Worm (Caenorhabditis elegans) whole organism, L2 larva: Measurements from ENCODE around the gene fbxa-170.
"Not testable (repeated sequence)": the region's sequence is repeated elsewhere in the genome, so short reads cannot be mapped to it uniquely, and the experiment has no call there.

ENCODE experiments used
- ZK546.5 ChIP-seq: sonication (generic microtip); optimal IDR thresholded peaks from 2 replicates; lab custom pipeline; 2017; ENCODE audit warnings: missing biosample characterization, missing genetic modification characterization
- alr-1 ChIP-seq: fragments of 150-350 bp; optimal IDR thresholded peaks from 2 replicates; lab custom pipeline; 2014; ENCODE audit warnings: missing biosample characterization, missing genetic modification characterization
- ceh-16 ChIP-seq: fragments of 150-350 bp; optimal IDR thresholded peaks from 2 replicates; lab custom pipeline; 2014; ENCODE audit warnings: missing biosample characterization, missing genetic modification characterization
- ceh-82 ChIP-seq: fragments of 150-350 bp; optimal IDR thresholded peaks from 2 replicates; lab custom pipeline; 2014; ENCODE audit warnings: missing biosample characterization, missing genetic modification characterization
- dmd-4 ChIP-seq: sonication (generic microtip); optimal IDR thresholded peaks from 2 replicates; lab custom pipeline; 2017; ENCODE audit warnings: missing biosample characterization, missing genetic modification characterization
- egl-27 ChIP-seq: sonication (generic microtip); optimal IDR thresholded peaks from 3 replicates; lab custom pipeline; 2017; ENCODE audit warnings: missing biosample characterization, missing genetic modification reagents, missing genetic modification characterization
- elt-3 ChIP-seq: sonication (generic microtip); optimal IDR thresholded peaks from 2 replicates; lab custom pipeline; 2017; ENCODE audit warnings: missing biosample characterization, missing genetic modification characterization
- fos-1 ChIP-seq: fragments of 150-350 bp; optimal IDR thresholded peaks from 2 replicates; lab custom pipeline; 2014; ENCODE audit warnings: missing biosample characterization, missing genetic modification characterization
- lin-11 ChIP-seq: fragments of 150-350 bp; sonication (generic microtip); optimal IDR thresholded peaks from 2 replicates; lab custom pipeline; 2014; ENCODE audit warnings: missing biosample characterization, missing genetic modification characterization, inconsistent platforms, mixed read lengths
- lsy-2 ChIP-seq, 2 experiments: fragments of 150-350 bp in 1 of 2; sonication (generic microtip) in 1 of 2; optimal IDR thresholded peaks; 2 replicates each; lab custom pipeline; 2014 to 2017; ENCODE audit warnings: missing biosample characterization in 2 of 2, missing genetic modification characterization in 2 of 2
- mbf-1 ChIP-seq: sonication (generic microtip); optimal IDR thresholded peaks from 2 replicates; lab custom pipeline; 2017; ENCODE audit warnings: missing biosample characterization, missing genetic modification characterization
- mdl-1 ChIP-seq, 2 experiments: fragments of 150-350 bp in 1 of 2; sonication (generic microtip) in 1 of 2; optimal IDR thresholded peaks; 2 replicates each; lab custom pipeline; 2017; ENCODE audit warnings: missing biosample characterization in 2 of 2, missing genetic modification characterization in 2 of 2
- nhr-10 ChIP-seq: sonication (generic microtip); optimal IDR thresholded peaks from 2 replicates; lab custom pipeline; 2017; ENCODE audit warnings: missing biosample characterization, missing genetic modification characterization
- nhr-12 ChIP-seq: fragments of 150-350 bp; optimal IDR thresholded peaks from 2 replicates; lab custom pipeline; 2014; ENCODE audit warnings: missing biosample characterization, missing genetic modification characterization
- nhr-129 ChIP-seq: fragments of 150-350 bp; optimal IDR thresholded peaks from 2 replicates; lab custom pipeline; 2014; ENCODE audit warnings: missing biosample characterization, missing genetic modification characterization
- nhr-21 ChIP-seq: fragments of 150-350 bp; optimal IDR thresholded peaks from 2 replicates; lab custom pipeline; 2014; ENCODE audit warnings: missing biosample characterization, missing genetic modification characterization
- nhr-23 ChIP-seq: fragments of 150-350 bp; optimal IDR thresholded peaks from 2 replicates; lab custom pipeline; 2014; ENCODE audit warnings: missing biosample characterization, missing genetic modification reagents, missing genetic modification characterization
- nhr-77 ChIP-seq: fragments of 150-350 bp; optimal IDR thresholded peaks from 2 replicates; lab custom pipeline; 2014; ENCODE audit warnings: missing biosample characterization, missing genetic modification characterization
- peb-1 ChIP-seq: fragments of 150-350 bp; optimal IDR thresholded peaks from 2 replicates; lab custom pipeline; 2014; ENCODE audit warnings: missing biosample characterization, missing genetic modification characterization
- sma-3 ChIP-seq: sonication (generic microtip); optimal IDR thresholded peaks from 2 replicates; lab custom pipeline; 2016; ENCODE audit warnings: missing genetic modification reagents, missing genetic modification characterization, missing compliant biosample characterization
- unc-39 ChIP-seq: fragments of 150-350 bp; optimal IDR thresholded peaks from 2 replicates; lab custom pipeline; 2014; ENCODE audit warnings: missing biosample characterization, missing genetic modification characterization
- unc-55 ChIP-seq: fragments of 150-350 bp; sonication (generic microtip); optimal IDR thresholded peaks from 3 replicates; lab custom pipeline; 2014; ENCODE audit warnings: missing biosample characterization, missing genetic modification reagents, missing genetic modification characterization
- unc-62 ChIP-seq: fragments of 150-350 bp; optimal IDR thresholded peaks from 2 replicates; lab custom pipeline; 2014; ENCODE audit warnings: missing biosample characterization, missing genetic modification reagents, missing genetic modification characterization
- zag-1 ChIP-seq: fragments of 150-350 bp; optimal IDR thresholded peaks from 2 replicates; lab custom pipeline; 2014; ENCODE audit warnings: missing biosample characterization, missing genetic modification characterization
- ztf-1 ChIP-seq: fragments of 200-800 bp; sonication (Bioruptor generic); conservative IDR thresholded peaks from 2 replicates; pipeline ENCODE4 v1.3.6; 2022; ENCODE audit warnings: missing genetic modification characterization, missing compliant biosample characterization
- ztf-11 ChIP-seq: sonication (generic microtip); optimal IDR thresholded peaks from 2 replicates; lab custom pipeline; 2017; ENCODE audit warnings: missing biosample characterization, missing genetic modification characterization
- ztf-4 ChIP-seq: fragments of 150-350 bp; optimal IDR thresholded peaks from 2 replicates; lab custom pipeline; 2014; ENCODE audit warnings: missing biosample characterization, missing genetic modification characterization

The fbxa-170 gene

DNA sequence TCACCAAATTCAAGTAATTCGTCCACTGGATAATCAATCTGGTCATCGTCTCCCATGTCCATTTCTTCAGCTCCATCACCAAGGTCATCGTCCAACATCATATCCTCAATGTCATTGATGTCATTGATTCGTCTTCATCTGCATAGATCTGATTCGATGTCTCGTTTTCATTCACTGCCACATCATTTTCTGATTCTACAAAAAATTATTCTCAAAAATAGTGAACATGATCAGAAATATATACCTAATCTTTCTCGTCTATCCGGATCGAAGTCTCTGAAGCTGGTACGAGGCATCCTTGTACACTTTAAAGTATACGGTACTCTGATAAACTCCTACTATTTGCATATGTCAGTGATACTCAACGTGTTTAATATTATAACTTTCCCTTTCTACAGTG, 19.0 kb upstream of the fbxa-170 start, which contains the start of gene C36C9.4:
Gene C36C9.4, minus strand, starts transcription at position 101 of the 400 bp plus-strand sequence.
- TF ChIP-seq unc-62 (GFP tag; lab: Kevin White, UChicago); unc-55 (GFP tag; lab: Kevin White, UChicago); nhr-21 (tag; lab: Kevin White, UChicago): not testable (repeated sequence)
- TF ChIP-seq, all 48 proteins: peak for 0; not testable (repeated sequence) for 48

DNA sequence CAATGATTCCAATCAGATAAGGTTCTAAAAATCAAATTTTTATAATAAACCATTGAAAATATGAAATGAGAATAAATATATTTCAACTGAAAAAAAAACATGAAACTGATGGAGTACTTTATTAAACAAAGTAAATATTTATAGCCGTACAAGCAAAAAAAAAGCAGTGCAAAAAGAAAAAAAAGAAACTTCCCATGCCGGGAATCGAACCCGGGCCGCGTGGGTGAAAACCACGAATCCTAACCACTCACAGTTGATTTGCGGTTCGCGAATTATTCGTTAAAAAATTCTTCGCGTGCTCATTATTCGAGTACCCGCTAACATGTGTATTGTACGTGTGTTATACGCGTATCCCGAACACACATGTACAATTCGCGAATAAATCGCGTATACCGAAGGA, 13.0 kb upstream of the fbxa-170 start, which contains the start of gene C36C9.6:
Gene C36C9.6, minus strand, starts transcription at position 101 of the 400 bp plus-strand sequence.
- TF ChIP-seq ztf-4; lin-11 (tag; lab: Kevin White, UChicago); mdl-1 (tag; optimal IDR thresholded peaks at IDR 0.05; lab: Kevin White, UChicago): not testable (repeated sequence)
- TF ChIP-seq, all 48 proteins: peak for 0; not testable (repeated sequence) for 48

DNA sequence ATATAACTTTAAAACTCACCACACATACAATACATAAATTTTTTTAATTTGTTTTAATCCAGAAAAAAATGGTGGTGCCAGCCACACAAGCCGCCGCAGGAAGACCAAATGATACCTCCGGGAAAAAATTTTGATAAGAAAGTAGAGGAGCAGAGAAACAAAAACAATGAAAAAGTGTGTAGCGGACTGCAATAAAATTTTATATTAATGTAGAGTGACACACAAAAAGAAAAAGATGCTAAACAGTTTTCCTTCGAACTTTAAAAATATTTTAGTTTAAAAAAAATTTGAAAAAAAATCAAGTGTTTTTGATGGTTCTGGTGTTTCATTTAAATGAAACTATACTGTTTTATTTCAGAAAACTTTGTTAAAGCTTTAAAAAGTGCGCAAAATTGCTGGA, 12.1 kb upstream of the fbxa-170 start, which contains the start of gene C36C9.12:
Gene C36C9.12, minus strand, starts transcription at position 101 of the 400 bp plus-strand sequence.
- TF ChIP-seq egl-27 (tag; lab: Kevin White, UChicago); fos-1 (tag; lab: Kevin White, UChicago); sma-3: not testable (repeated sequence)

DNA sequence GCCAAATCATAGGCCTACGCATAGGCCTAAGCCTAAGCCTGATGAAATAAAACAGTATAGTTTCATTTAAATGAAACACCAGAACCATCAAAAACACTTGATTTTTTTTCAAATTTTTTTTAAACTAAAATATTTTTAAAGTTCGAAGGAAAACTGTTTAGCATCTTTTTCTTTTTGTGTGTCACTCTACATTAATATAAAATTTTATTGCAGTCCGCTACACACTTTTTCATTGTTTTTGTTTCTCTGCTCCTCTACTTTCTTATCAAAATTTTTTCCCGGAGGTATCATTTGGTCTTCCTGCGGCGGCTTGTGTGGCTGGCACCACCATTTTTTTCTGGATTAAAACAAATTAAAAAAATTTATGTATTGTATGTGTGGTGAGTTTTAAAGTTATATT, 9.2 kb upstream of the fbxa-170 start, which contains the start of gene C36C9.11:
Gene C36C9.11, plus strand, starts transcription at position 301 of the 400 bp plus-strand sequence.
- TF ChIP-seq nhr-23, ztf-11, nhr-21 (tag; lab: Kevin White, UChicago): not testable (repeated sequence)
- TF ChIP-seq, all 48 proteins: peak for 0; not testable (repeated sequence) for 48

- TF ChIP-seq nhr-10 (tag; lab: Kevin White, UChicago) (no peak), alr-1 (no peak), unc-55 (GFP tag; lab: Kevin White, UChicago) (no peak), lsy-2 (tag; optimal IDR thresholded peaks at IDR 0.05; lab: Kevin White, UChicago) (no peak), nhr-23 (tag; lab: Kevin White, UChicago) (no peak), mbf-1 (tag; lab: Kevin White, UChicago) (no peak), unc-62 (GFP tag; lab: Kevin White, UChicago) (no peak), nhr-12 (tag; lab: Kevin White, UChicago) (no peak)
Observed at ce11 chrX:1682558-1682957, 4.6 kb upstream of the fbxa-170 start, which contains the start of gene meg-4. Gene meg-4 (plus strand): TSS chrX:1682954.

ce11 chrX:1675879-1676278, 2.0 kb downstream of the fbxa-170 start:
- TF ChIP-seq lsy-2 (tag; optimal IDR thresholded peaks at IDR 0.05; lab: Kevin White, UChicago) (no peak), ztf-1 (GFP tag; lab: Robert Waterston, UW) (no peak), ceh-82 (tag; lab: Kevin White, UChicago) (no peak), dmd-4 (tag; lab: Kevin White, UChicago) (no peak), unc-39 (tag; lab: Kevin White, UChicago) (no peak), nhr-23 (tag; lab: Kevin White, UChicago) (no peak), nhr-10 (tag; lab: Kevin White, UChicago) (no peak), nhr-129 (tag; lab: Kevin White, UChicago) (no peak), unc-62 (GFP tag; lab: Kevin White, UChicago) (no peak), peb-1 (tag; lab: Kevin White, UChicago) (no peak), ceh-16 (tag; lab: Kevin White, UChicago) (no peak)
- TF ChIP-seq, all 48 proteins: peak for 0

DNA sequence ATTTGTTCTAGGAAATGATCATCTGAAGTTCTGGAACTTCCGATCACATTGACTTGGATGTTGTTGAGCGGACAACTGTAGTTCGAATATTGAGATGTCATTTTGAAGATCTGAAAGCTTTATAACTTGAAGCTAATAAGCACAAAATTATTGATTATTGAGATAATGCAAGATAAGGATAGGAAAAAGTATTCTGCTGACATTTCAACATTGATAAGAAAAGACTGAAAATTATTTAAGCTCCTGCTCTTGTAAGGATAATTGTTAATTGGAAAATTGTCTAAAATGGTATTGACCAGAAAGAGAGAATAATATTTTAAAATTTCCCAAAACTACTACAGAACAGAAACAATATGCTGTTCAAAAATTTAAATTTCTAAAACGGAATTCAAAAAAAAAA, 3.9 kb downstream of the fbxa-170 start, which contains the start of gene tbx-31:
Gene tbx-31, minus strand, starts transcription at position 101 of the 400 bp plus-strand sequence.
- no peak for TF ChIP-seq ZK546.5
- no peak for TF ChIP-seq zag-1
- TF ChIP-seq, all 48 proteins: peak for 0

DNA sequence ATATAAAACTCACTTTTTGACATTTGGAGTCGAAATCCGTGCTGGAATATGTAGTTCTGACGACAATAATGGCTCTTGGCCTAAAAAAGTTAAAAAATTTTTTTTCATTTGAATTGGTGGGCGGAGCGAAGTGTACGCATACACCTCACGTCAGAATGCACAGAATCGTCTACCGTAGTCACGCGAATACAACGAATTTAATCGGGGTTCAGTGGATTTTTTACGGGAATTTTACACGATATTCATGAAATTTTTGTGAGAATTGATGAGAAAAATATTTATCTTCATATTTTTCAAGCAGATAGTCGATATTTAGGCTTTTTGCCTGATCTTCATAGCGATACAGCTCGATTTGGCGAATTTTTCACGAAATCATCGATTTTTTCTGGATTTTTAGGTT, 9.2 kb downstream of the fbxa-170 start, which contains the start of gene R09H3.3:
Gene R09H3.3, minus strand, starts transcription at position 101 of the 400 bp plus-strand sequence.
- no peak for TF ChIP-seq elt-3 (tag; lab: Kevin White, UChicago)
- no peak for TF ChIP-seq nhr-77 (tag; lab: Kevin White, UChicago)
- no peak for TF ChIP-seq lin-11 (tag; lab: Kevin White, UChicago)
- TF ChIP-seq dmd-4 (tag; lab: Kevin White, UChicago): no peak
- TF ChIP-seq nhr-10 (tag; lab: Kevin White, UChicago): no peak
- TF ChIP-seq nhr-21 (tag; lab: Kevin White, UChicago): no peak
